Worm (Caenorhabditis elegans) whole organism, L4 larva: Measurements from ENCODE around the gene C25B8.8.

ENCODE experiments used
- F10B5.3 ChIP-seq: sonication (generic microtip); optimal IDR thresholded peaks from 2 replicates; lab custom pipeline; 2016; ENCODE audit warnings: mild to moderate bottlenecking, missing genetic modification characterization, missing compliant biosample characterization
- F26F4.8 ChIP-seq: fragments of 200-800 bp; sonication (Bioruptor generic); conservative IDR thresholded peaks from 2 replicates; pipeline ENCODE4 v1.3.6; 2022; ENCODE audit warnings: missing genetic modification characterization, missing compliant biosample characterization
- F37D6.2 ChIP-seq: sonication (generic microtip); optimal IDR thresholded peaks from 2 replicates; lab custom pipeline; 2016; ENCODE audit warnings: mild to moderate bottlenecking, missing genetic modification characterization, missing compliant biosample characterization
- F44E2.7 ChIP-seq: fragments of 200-800 bp; sonication (Bioruptor generic); IDR thresholded peaks from 2 replicates; pipeline ENCODE4 v2.1.2; 2022; ENCODE audit warnings: missing genetic modification characterization, missing compliant biosample characterization
- R02D3.7 ChIP-seq: fragments of 150-350 bp; sonication (generic microtip); optimal IDR thresholded peaks from 3 replicates; lab custom pipeline; 2014; ENCODE audit warnings: missing biosample characterization, missing genetic modification characterization
- T20F7.1 ChIP-seq: fragments of 200-800 bp; sonication (Bioruptor generic); optimal IDR thresholded peaks from 2 replicates; lab custom pipeline; 2018; ENCODE audit warnings: mild to moderate bottlenecking, missing genetic modification characterization, missing compliant biosample characterization
- T26A8.4 ChIP-seq: fragments of 200-800 bp; sonication (Bioruptor generic); IDR thresholded peaks from 2 replicates; pipeline ENCODE4 v1.3.6; 2022; ENCODE audit warnings: missing genetic modification characterization, missing compliant biosample characterization
- Y5F2A.4 ChIP-seq: fragments of 200-800 bp; sonication (Bioruptor generic); optimal IDR thresholded peaks from 2 replicates; lab custom pipeline; 2018; ENCODE audit warnings: mild to moderate bottlenecking, missing genetic modification characterization, missing compliant biosample characterization
- Y75B8A.6 ChIP-seq: fragments of 200-800 bp; sonication (Bioruptor generic); IDR thresholded peaks from 2 replicates; pipeline ENCODE4 v1.3.6; 2022; ENCODE audit warnings: missing genetic modification reagents, missing genetic modification characterization, missing compliant biosample characterization
- ZK337.2 ChIP-seq: fragments of 200-800 bp; sonication (Bioruptor generic); IDR thresholded peaks from 2 replicates; pipeline ENCODE4 v1.3.6; 2022; ENCODE audit warnings: missing genetic modification reagents, missing genetic modification characterization, missing compliant biosample characterization
- arid-1 ChIP-seq: fragments of 200-800 bp; sonication (Bioruptor generic); conservative IDR thresholded peaks from 2 replicates; pipeline ENCODE4 v1.3.6; 2022; ENCODE audit warnings: missing genetic modification reagents, missing genetic modification characterization, missing compliant biosample characterization
- ceh-28 ChIP-seq: fragments of 150-350 bp; optimal IDR thresholded peaks from 2 replicates; lab custom pipeline; 2014; ENCODE audit warnings: missing biosample characterization, missing genetic modification reagents, missing genetic modification characterization
- ceh-32 ChIP-seq: sonication (generic microtip); optimal IDR thresholded peaks from 2 replicates; lab custom pipeline; 2016; ENCODE audit warnings: mild to moderate bottlenecking, missing genetic modification characterization, missing compliant biosample characterization; ENCODE audit not compliant: poor library complexity
- ceh-44 ChIP-seq: fragments of 200-800 bp; sonication (Bioruptor generic); IDR thresholded peaks from 2 replicates; pipeline ENCODE4 v1.3.6; 2022; ENCODE audit warnings: missing genetic modification reagents, missing genetic modification characterization, missing compliant biosample characterization
- ces-1 ChIP-seq: fragments of 150-350 bp; sonication (generic microtip); optimal IDR thresholded peaks from 4 replicates; lab custom pipeline; 2014; ENCODE audit warnings: missing biosample characterization, missing genetic modification reagents, missing genetic modification characterization
- cey-2 ChIP-seq: sonication (generic microtip); optimal IDR thresholded peaks from 3 replicates; lab custom pipeline; 2017; ENCODE audit warnings: missing genetic modification characterization, mild to moderate bottlenecking, missing compliant biosample characterization, antibody characterized with exemption, borderline replicate concordance; ENCODE audit not compliant: insufficient read depth
- ctbp-1 ChIP-seq: fragments of 200-800 bp; sonication (Bioruptor generic); IDR thresholded peaks from 2 replicates; pipeline ENCODE4 v1.3.6; 2022; ENCODE audit warnings: missing genetic modification reagents, missing genetic modification characterization, missing compliant biosample characterization
- daf-16 ChIP-seq, 3 experiments: sonication (generic microtip); optimal IDR thresholded peaks; 2 replicates each; lab custom pipeline; 2016 to 2017; ENCODE audit warnings: missing genetic modification characterization in 3 of 3, missing genetic modification reagents in 3 of 3, mild to moderate bottlenecking in 2 of 3, missing compliant biosample characterization in 2 of 3, missing biosample characterization in 1 of 3, moderate library complexity in 1 of 3
- dmd-6 ChIP-seq: fragments of 200-800 bp; sonication (Bioruptor generic); IDR thresholded peaks from 2 replicates; pipeline ENCODE4 v1.3.6; 2022; ENCODE audit warnings: missing genetic modification reagents, missing genetic modification characterization, missing compliant biosample characterization
- dpl-1 ChIP-seq: fragments of 150-350 bp; optimal IDR thresholded peaks from 2 replicates; lab custom pipeline; 2014; ENCODE audit warnings: missing biosample characterization, missing genetic modification reagents, missing genetic modification characterization
- egl-43 ChIP-seq: fragments of 200-800 bp; sonication (Bioruptor generic); IDR thresholded peaks from 2 replicates; pipeline ENCODE4 v1.3.6; 2022; ENCODE audit warnings: missing genetic modification reagents, missing genetic modification characterization, missing compliant biosample characterization
- fos-1 ChIP-seq: fragments of 150-350 bp; optimal IDR thresholded peaks from 2 replicates; lab custom pipeline; 2014; ENCODE audit warnings: missing biosample characterization, missing genetic modification characterization
- gei-8 ChIP-seq: fragments of 200-800 bp; sonication (Bioruptor generic); optimal IDR thresholded peaks from 2 replicates; lab custom pipeline; 2018; ENCODE audit warnings: mild to moderate bottlenecking, missing genetic modification characterization, missing compliant biosample characterization
- hlh-30 ChIP-seq: sonication (generic microtip); optimal IDR thresholded peaks from 2 replicates; lab custom pipeline; 2017; ENCODE audit warnings: antibody characterized with exemption, mild to moderate bottlenecking, missing genetic modification characterization, missing compliant biosample characterization; ENCODE audit not compliant: insufficient read depth
- hmg-1.1 ChIP-seq: fragments of 200-800 bp; sonication (Bioruptor generic); IDR thresholded peaks from 2 replicates; pipeline ENCODE4 v1.3.6; 2022; ENCODE audit warnings: missing genetic modification reagents, missing genetic modification characterization, missing compliant biosample characterization
- lin-13 ChIP-seq: fragments of 150-350 bp; optimal IDR thresholded peaks from 2 replicates; lab custom pipeline; 2014; ENCODE audit warnings: missing biosample characterization, missing genetic modification reagents, missing genetic modification characterization
- lin-39 ChIP-seq: fragments of 150-350 bp; optimal IDR thresholded peaks from 2 replicates; lab custom pipeline; 2014; ENCODE audit warnings: missing biosample characterization, missing genetic modification reagents, missing genetic modification characterization
- lir-3 ChIP-seq: sonication (generic microtip); optimal IDR thresholded peaks from 2 replicates; lab custom pipeline; 2016; ENCODE audit warnings: mild to moderate bottlenecking, missing genetic modification characterization, missing compliant biosample characterization
- madf-9 ChIP-seq: fragments of 200-800 bp; sonication (Bioruptor generic); conservative IDR thresholded peaks from 2 replicates; pipeline ENCODE4 v1.3.6; 2022; ENCODE audit warnings: missing genetic modification reagents, missing genetic modification characterization, missing compliant biosample characterization
- mdl-1 ChIP-seq, 2 experiments: fragments of 150-350 bp in 1 of 2; sonication (generic microtip) in 1 of 2; optimal IDR thresholded peaks; 2 replicates each; lab custom pipeline; 2014 to 2017; ENCODE audit warnings: missing biosample characterization in 2 of 2, missing genetic modification characterization in 2 of 2
- mdt-29 ChIP-seq: fragments of 200-800 bp; sonication (Bioruptor generic); IDR thresholded peaks from 2 replicates; pipeline ENCODE4 v1.3.6; 2022; ENCODE audit warnings: missing genetic modification reagents, missing genetic modification characterization, missing compliant biosample characterization
- mxl-2 ChIP-seq: fragments of 200-800 bp; sonication (Bioruptor generic); conservative IDR thresholded peaks from 2 replicates; pipeline ENCODE4 v1.3.6; 2022; ENCODE audit warnings: missing genetic modification reagents, missing genetic modification characterization, missing compliant biosample characterization
- nhr-10 ChIP-seq: fragments of 150-350 bp; optimal IDR thresholded peaks from 2 replicates; lab custom pipeline; 2014; ENCODE audit warnings: missing biosample characterization, missing genetic modification characterization
- nhr-237 ChIP-seq: sonication (generic microtip); optimal IDR thresholded peaks from 2 replicates; lab custom pipeline; 2017; ENCODE audit warnings: missing biosample characterization, missing genetic modification characterization
- nhr-41 ChIP-seq: fragments of 200-800 bp; sonication (Bioruptor generic); IDR thresholded peaks from 2 replicates; pipeline ENCODE4 v1.3.6; 2022; ENCODE audit warnings: missing genetic modification reagents, missing genetic modification characterization, missing compliant biosample characterization
- nhr-42 ChIP-seq: fragments of 200-800 bp; sonication (Bioruptor generic); IDR thresholded peaks from 2 replicates; pipeline ENCODE4 v1.3.6; 2022; ENCODE audit warnings: missing genetic modification characterization, missing compliant biosample characterization
- nhr-48 ChIP-seq: sonication (generic microtip); optimal IDR thresholded peaks from 2 replicates; lab custom pipeline; 2016; ENCODE audit warnings: mild to moderate bottlenecking, missing genetic modification characterization, missing compliant biosample characterization
- nhr-6 ChIP-seq: fragments of 150-350 bp; optimal IDR thresholded peaks from 2 replicates; lab custom pipeline; 2014; ENCODE audit warnings: missing biosample characterization, missing genetic modification characterization
- php-3 ChIP-seq: fragments of 200-800 bp; sonication (Bioruptor generic); IDR thresholded peaks from 2 replicates; pipeline ENCODE4 v1.3.6; 2022; ENCODE audit warnings: missing genetic modification reagents, missing genetic modification characterization, missing compliant biosample characterization
- saeg-2 ChIP-seq: fragments of 200-800 bp; sonication (Bioruptor generic); IDR thresholded peaks from 2 replicates; pipeline ENCODE4 v1.3.6; 2022; ENCODE audit warnings: missing genetic modification reagents, missing genetic modification characterization, missing compliant biosample characterization
- sdz-12 ChIP-seq: fragments of 200-800 bp; sonication (Bioruptor generic); optimal IDR thresholded peaks from 2 replicates; lab custom pipeline; 2018; ENCODE audit warnings: mild to moderate bottlenecking, missing genetic modification characterization, missing compliant biosample characterization
- set-16 ChIP-seq: fragments of 200-800 bp; sonication (Bioruptor generic); IDR thresholded peaks from 2 replicates; pipeline ENCODE4 v1.3.6; 2022; ENCODE audit warnings: missing genetic modification reagents, missing genetic modification characterization, missing compliant biosample characterization
- skn-1 ChIP-seq: fragments of 150-350 bp; optimal IDR thresholded peaks from 2 replicates; lab custom pipeline; 2014; ENCODE audit warnings: missing biosample characterization, missing genetic modification characterization
- spr-1 ChIP-seq: sonication (generic microtip); optimal IDR thresholded peaks from 2 replicates; lab custom pipeline; 2016; ENCODE audit warnings: mild to moderate bottlenecking, missing genetic modification characterization, missing compliant biosample characterization
- tra-1 ChIP-seq: fragments of 200-800 bp; sonication (Bioruptor generic); IDR thresholded peaks from 2 replicates; pipeline ENCODE4 v1.3.6; 2022; ENCODE audit warnings: missing genetic modification reagents, missing genetic modification characterization, missing compliant biosample characterization
- unc-62 ChIP-seq, 3 experiments: fragments of 150-350 bp in 1 of 3; sonication (generic microtip); optimal IDR thresholded peaks in 2 of 3; peaks in 1 of 3; 1 replicate in 1 of 3; 2 replicates in 2 of 3; lab custom pipeline; 2014 to 2017; ENCODE audit warnings: missing biosample characterization in 3 of 3, missing genetic modification characterization in 3 of 3, missing genetic modification reagents in 3 of 3, missing genotype in 1 of 3
- zag-1 ChIP-seq: fragments of 150-350 bp; optimal IDR thresholded peaks from 2 replicates; lab custom pipeline; 2014; ENCODE audit warnings: missing biosample characterization, missing genetic modification characterization
- zip-2 ChIP-seq: fragments of 150-350 bp; optimal IDR thresholded peaks from 2 replicates; lab custom pipeline; 2014; ENCODE audit warnings: missing biosample characterization, missing genetic modification characterization

C25B8.8 gene

DNA sequence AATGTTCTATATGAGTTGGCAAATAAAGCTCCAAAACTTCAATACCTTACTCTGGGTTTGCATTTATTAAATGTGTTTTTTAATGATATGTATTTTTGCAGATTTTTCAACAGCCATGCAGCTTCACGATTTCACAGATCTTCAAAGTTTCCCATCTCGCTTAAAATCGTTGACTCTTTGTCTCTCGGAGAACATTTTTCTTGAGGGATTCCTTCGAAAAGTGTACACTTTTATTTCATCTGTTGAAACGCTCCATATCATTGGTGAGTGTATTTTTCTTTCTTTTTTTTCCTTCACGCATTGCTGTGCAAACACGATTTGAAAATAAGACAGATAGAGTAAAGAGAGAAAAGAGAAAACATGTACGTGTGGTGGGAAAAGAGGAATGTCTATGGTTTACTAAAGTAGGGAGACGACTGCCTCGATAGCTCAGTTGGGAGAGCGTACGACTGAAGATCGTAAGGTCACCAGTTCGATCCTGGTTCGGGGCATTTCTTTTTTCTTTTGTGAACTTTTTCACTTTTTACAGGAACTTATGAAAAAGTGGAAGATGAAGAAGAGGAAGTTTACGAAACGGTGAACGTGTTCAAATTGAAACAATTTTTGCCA lies 16.5 kb upstream of the C25B8.8 start (continued):
- TF ChIP-seq ceh-32 (tag; lab: Kevin White, UChicago) = no peak
- TF ChIP-seq mxl-2 (GFP tag; lab: Robert Waterston, UW) = peak; percentile 68; the same call in 1 of the 2 replicates
- TF ChIP-seq daf-16 (GFP tag; optimal IDR thresholded peaks at IDR 0.05; lab: Kevin White, UChicago) = peak; percentile 63 to 93
- TF ChIP-seq daf-16 (tag; optimal IDR thresholded peaks at IDR 0.05; lab: Kevin White, UChicago) = peak; percentile 68
- 0 out of 2 replicates have a peak, but pooled peaks have one; percentile 45 for TF ChIP-seq ZK337.2 (GFP tag; lab: Robert Waterston, UW)
- TF ChIP-seq Y75B8A.6 = peak; percentile 81; the same call in 1 of the 2 replicates
- TF ChIP-seq nhr-6 = peak; percentile 44
- peak; percentile 91 for TF ChIP-seq ctbp-1 (GFP tag; lab: Robert Waterston, UW)
- no peak for TF ChIP-seq zip-2
- TF ChIP-seq egl-43 (GFP tag; lab: Robert Waterston, UW) = no peak; the same call in 1 of the 2 replicates
- peak; percentile 47 for TF ChIP-seq lin-13 (GFP tag; lab: Kevin White, UChicago)
- peak; percentile 76; the same call in 1 of the 2 replicates for TF ChIP-seq dmd-6
- peak; percentile 90 for TF ChIP-seq tra-1
- no peak for TF ChIP-seq nhr-237
- TF ChIP-seq T20F7.1 (GFP tag; lab: Kevin White, UChicago) = peak; percentile 57
- TF ChIP-seq mdt-29 (GFP tag; lab: Robert Waterston, UW) = no peak
- TF ChIP-seq nhr-41 = peak; percentile 59; the same call in 1 of the 2 replicates
- TF ChIP-seq nhr-48 (tag; lab: Kevin White, UChicago) = peak; percentile 68
- TF ChIP-seq gei-8 = peak; percentile 81
- no peak for TF ChIP-seq T26A8.4 (GFP tag; lab: Robert Waterston, UW)
- TF ChIP-seq dpl-1 = no peak
- peak; percentile 94 for TF ChIP-seq F26F4.8
- TF ChIP-seq hmg-1.1 = peak; percentile 91
- TF ChIP-seq F37D6.2 (tag; lab: Kevin White, UChicago) = peak; percentile 35
- TF ChIP-seq Y5F2A.4 (GFP tag; lab: Kevin White, UChicago) = peak; percentile 61
- peak; percentile 21 for TF ChIP-seq R02D3.7
- TF ChIP-seq saeg-2 (GFP tag; lab: Robert Waterston, UW) = peak; percentile 84
- TF ChIP-seq fos-1 = no peak
- TF ChIP-seq set-16 (GFP tag; lab: Robert Waterston, UW) = no peak
- TF ChIP-seq ceh-28 = no peak
- no peak for TF ChIP-seq lin-39
- peak; percentile 83 for TF ChIP-seq php-3
- TF ChIP-seq ces-1 (GFP tag; lab: Kevin White, UChicago) = peak; percentile 30
- TF ChIP-seq hlh-30 = peak; percentile 79
- TF ChIP-seq lir-3 (tag; lab: Kevin White, UChicago) = peak; percentile 37
- peak; percentile 49 for TF ChIP-seq spr-1 (tag; lab: Kevin White, UChicago)
- TF ChIP-seq F10B5.3 (tag; lab: Kevin White, UChicago) = peak; percentile 51
- peak; percentile 96 for TF ChIP-seq arid-1 (GFP tag; lab: Robert Waterston, UW)
- 0 out of 2 replicates have a peak, but pooled peaks have one; percentile 55 for TF ChIP-seq ceh-44
- no peak for TF ChIP-seq cey-2 (tag; lab: Kevin White, UChicago)
- peak; percentile 87; the same call in 1 of the 2 replicates for TF ChIP-seq F44E2.7 (GFP tag; lab: Robert Waterston, UW)
- no peak for TF ChIP-seq zag-1 (tag; lab: Kevin White, UChicago)
- peak; percentile 46 for TF ChIP-seq sdz-12 (GFP tag; lab: Kevin White, UChicago)
- no peak for TF ChIP-seq skn-1 (tag; lab: Kevin White, UChicago)
- TF ChIP-seq mdl-1 (tag; optimal IDR thresholded peaks at IDR 0.05; lab: Kevin White, UChicago) = peak in 1 of 2 experiments; percentile 48
- peak; percentile 91 for TF ChIP-seq madf-9 (GFP tag; lab: Robert Waterston, UW)
- peak in 1 of 2 experiments; percentile 94 for TF ChIP-seq unc-62 (GFP tag; optimal IDR thresholded peaks at IDR 0.05 in 1 of 2; lab: Kevin White, UChicago)
- no peak for TF ChIP-seq unc-62 (tag; optimal IDR thresholded peaks at IDR 0.05; lab: Kevin White, UChicago)
- TF ChIP-seq nhr-42 = no peak; the same call in 1 of the 2 replicates
- no peak for TF ChIP-seq nhr-10 (tag; lab: Kevin White, UChicago)
